Worm (Caenorhabditis elegans) whole organism, early embryonic: ENCODE measurements around the gene fli-1.

ENCODE experiments used
- scrt-1 ChIP-seq: fragments of 200-800 bp; sonication (Bioruptor generic); IDR thresholded peaks from 2 replicates; pipeline ENCODE4 v1.3.6; 2022; ENCODE audit warnings: missing genetic modification characterization, missing compliant biosample characterization
- tbx-11 ChIP-seq: fragments of 200-800 bp; sonication (Bioruptor generic); IDR thresholded peaks from 2 replicates; pipeline ENCODE4 v1.3.6; 2022; ENCODE audit warnings: missing genetic modification characterization, missing compliant biosample characterization

- TF ChIP-seq tbx-11: no peak
- no peak for TF ChIP-seq scrt-1 (GFP tag; lab: Robert Waterston, UW)
These were observed 29.0 kb downstream of the fli-1 start for ce11 chrIII:8654400-8654980.
